Fruit fly (Drosophila melanogaster): ENCODE results near the gene NPF.

The NPF gene

dm6 chr3R:16604715-16605114 is 4.3 kb upstream of the NPF start, which contains the start of gene CG10345:
TSS of gene CG10345 (minus strand) at chr3R:16604861.
- TF ChIP-seq usp (GFP tag; optimal IDR thresholded peaks at IDR 0.05) (no peak), psq (optimal IDR thresholded peaks at IDR 0.05) (no peak), pan (optimal IDR thresholded peaks at IDR 0.05) (no peak), Dll (optimal IDR thresholded peaks at IDR 0.05) (no peak), CG8478 (optimal IDR thresholded peaks at IDR 0.05) (no peak), EcR (GFP tag; optimal IDR thresholded peaks at IDR 0.05) (no peak)

- no peak for TF ChIP-seq usp (GFP tag; optimal IDR thresholded peaks at IDR 0.05)
- no peak for TF ChIP-seq CG8478 (optimal IDR thresholded peaks at IDR 0.05)
- TF ChIP-seq EcR (GFP tag; optimal IDR thresholded peaks at IDR 0.05) = no peak
- no peak for TF ChIP-seq Dll (optimal IDR thresholded peaks at IDR 0.05)
- no peak for TF ChIP-seq psq (optimal IDR thresholded peaks at IDR 0.05)
Measured at dm6 chr3R:16605929-16606328, 3.1 kb upstream of the NPF start.

- no peak for TF ChIP-seq usp (GFP tag; optimal IDR thresholded peaks at IDR 0.05)
- TF ChIP-seq pan (optimal IDR thresholded peaks at IDR 0.05) = no peak
- TF ChIP-seq CG8478 (optimal IDR thresholded peaks at IDR 0.05) = no peak
- no peak for TF ChIP-seq psq (optimal IDR thresholded peaks at IDR 0.05)
- TF ChIP-seq EcR (GFP tag; optimal IDR thresholded peaks at IDR 0.05) = no peak
- no peak for TF ChIP-seq Dll (optimal IDR thresholded peaks at IDR 0.05)
Measured at dm6 chr3R:16611240-16611639, 2.2 kb downstream of the NPF start.

dm6 chr3R:16613300-16613699 is 4.3 kb downstream of the NPF start, which contains the start of gene CG12783:
TSS of gene CG12783 (minus strand) at chr3R:16613400.
- no peak for TF ChIP-seq pan (optimal IDR thresholded peaks at IDR 0.05)

dm6 chr3R:16614241-16614640 is 5.2 kb downstream of the NPF start, which contains the start of gene CG10340:
TSS of gene CG10340 (minus strand) at chr3R:16614391.
- TF ChIP-seq CG8478 (optimal IDR thresholded peaks at IDR 0.05) = no peak

dm6 chr3R:16615009-16615408 is 6.0 kb downstream of the NPF start, which contains the start of gene CG17562:
TSS of gene CG17562 (plus strand) at chr3R:16615309.
- no peak for TF ChIP-seq Dll (optimal IDR thresholded peaks at IDR 0.05)
- TF ChIP-seq psq (optimal IDR thresholded peaks at IDR 0.05) = no peak
- no peak for TF ChIP-seq CG8478 (optimal IDR thresholded peaks at IDR 0.05)
- no peak for TF ChIP-seq pan (optimal IDR thresholded peaks at IDR 0.05)

dm6 chr3R:16617650-16618049 is 8.6 kb downstream of the NPF start, which contains the start of gene CG17560:
TSS of gene CG17560 (plus strand) at chr3R:16617950.
- no peak for TF ChIP-seq usp (GFP tag; optimal IDR thresholded peaks at IDR 0.05)
- no peak for TF ChIP-seq pan (optimal IDR thresholded peaks at IDR 0.05)
- TF ChIP-seq EcR (GFP tag; optimal IDR thresholded peaks at IDR 0.05) = no peak
- no peak for TF ChIP-seq CG8478 (optimal IDR thresholded peaks at IDR 0.05)
- no peak for TF ChIP-seq Dll (optimal IDR thresholded peaks at IDR 0.05)
- TF ChIP-seq psq (optimal IDR thresholded peaks at IDR 0.05) = no peak

- TF ChIP-seq EcR (GFP tag; optimal IDR thresholded peaks at IDR 0.05) = no peak
- no peak for TF ChIP-seq CG8478 (optimal IDR thresholded peaks at IDR 0.05)
Measured at dm6 chr3R:16620478-16620877, 11.5 kb downstream of the NPF start, which contains the start of gene CG14893. TSS of gene CG14893 (plus strand) at chr3R:16620778.

- TF ChIP-seq EcR (GFP tag; optimal IDR thresholded peaks at IDR 0.05) (no peak), usp (GFP tag; optimal IDR thresholded peaks at IDR 0.05) (no peak), CG8478 (optimal IDR thresholded peaks at IDR 0.05) (no peak), pan (optimal IDR thresholded peaks at IDR 0.05) (no peak), psq (optimal IDR thresholded peaks at IDR 0.05) (no peak), Dll (optimal IDR thresholded peaks at IDR 0.05) (no peak)
Measured at dm6 chr3R:16624371-16624749, 15.3 kb downstream of the NPF start, which contains the start of gene Ccdc114. TSS of gene Ccdc114 (minus strand) at chr3R:16624717.

dm6 chr3R:16624750-16625549 is 15.9 kb downstream of the NPF start, which contains the start of gene Fas1:
TSS of gene Fas1 (plus strand) at chr3R:16625238.
- TF ChIP-seq Dll (optimal IDR thresholded peaks at IDR 0.05) (no peak), CG8478 (optimal IDR thresholded peaks at IDR 0.05) (no peak), pan (optimal IDR thresholded peaks at IDR 0.05) (no peak), psq (optimal IDR thresholded peaks at IDR 0.05) (no peak), usp (GFP tag; optimal IDR thresholded peaks at IDR 0.05) (no peak), EcR (GFP tag; optimal IDR thresholded peaks at IDR 0.05) (no peak)

- TF ChIP-seq Dll (optimal IDR thresholded peaks at IDR 0.05) (peak; percentile 8), pan (optimal IDR thresholded peaks at IDR 0.05) (no peak), EcR (GFP tag; optimal IDR thresholded peaks at IDR 0.05) (no peak), usp (GFP tag; optimal IDR thresholded peaks at IDR 0.05) (no peak), psq (optimal IDR thresholded peaks at IDR 0.05) (no peak)
Measured at dm6 chr3R:16625844-16626430, 16.9 kb downstream of the NPF start.

dm6 chr3R:16626899-16627432 is 17.9 kb downstream of the NPF start:
- TF ChIP-seq CG8478 (optimal IDR thresholded peaks at IDR 0.05) = no peak
- no peak for TF ChIP-seq psq (optimal IDR thresholded peaks at IDR 0.05)
- TF ChIP-seq usp (GFP tag; optimal IDR thresholded peaks at IDR 0.05) = no peak
- no peak for TF ChIP-seq pan (optimal IDR thresholded peaks at IDR 0.05)
- TF ChIP-seq EcR (GFP tag; optimal IDR thresholded peaks at IDR 0.05) = no peak
- no peak for TF ChIP-seq Dll (optimal IDR thresholded peaks at IDR 0.05)
